Fruit fly (Drosophila melanogaster) Kc167 (cell line): ENCODE measurements around the gene odd.

Source experiments
- Sin3A ChIP-seq: fragments of >200 bp; optimal IDR thresholded peaks from 2 replicates; lab custom pipeline; 2018; ENCODE audit warnings: missing external identifiers
- insv ChIP-seq: fragments of >200 bp; optimal IDR thresholded peaks from 3 replicates; lab custom pipeline; 2018; ENCODE audit warnings: missing external identifiers
- psq ChIP-seq: fragments of >200 bp; optimal IDR thresholded peaks from 2 replicates; lab custom pipeline; 2017; ENCODE audit warnings: missing external identifiers

DNA sequence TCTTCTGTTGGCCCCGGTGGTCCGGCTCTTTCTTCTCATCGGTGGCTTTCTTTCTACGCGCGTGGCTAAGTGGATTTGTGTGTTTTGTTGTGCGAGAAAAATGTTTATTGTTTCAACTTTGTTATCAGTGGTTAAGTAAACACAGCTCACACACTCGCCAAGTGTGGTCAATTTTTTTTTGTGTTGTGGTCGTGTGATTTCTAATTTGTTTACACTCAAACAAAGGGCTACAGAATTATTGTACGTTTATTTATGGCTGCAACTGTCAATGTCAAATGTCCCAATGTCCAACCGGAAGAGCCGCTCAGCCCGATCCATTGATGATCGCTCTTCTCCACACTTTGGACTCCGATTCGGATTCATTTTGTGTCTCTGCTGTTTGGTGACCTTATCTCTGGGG, 36.0 kb downstream of the odd start:
- TF ChIP-seq psq (no peak), insv (no peak), Sin3A (lab: Kevin White, UChicago) (no peak)
